Worm (Caenorhabditis elegans) whole organism, L4 larva: Measurements from ENCODE around the gene lpin-1.

ENCODE experiments used
- T20F7.1 ChIP-seq: fragments of 200-800 bp; sonication (Bioruptor generic); optimal IDR thresholded peaks from 2 replicates; lab custom pipeline; 2018; ENCODE audit warnings: mild to moderate bottlenecking, missing genetic modification characterization, missing compliant biosample characterization
- Y5F2A.4 ChIP-seq: fragments of 200-800 bp; sonication (Bioruptor generic); optimal IDR thresholded peaks from 2 replicates; lab custom pipeline; 2018; ENCODE audit warnings: mild to moderate bottlenecking, missing genetic modification characterization, missing compliant biosample characterization
- Y75B8A.6 ChIP-seq: fragments of 200-800 bp; sonication (Bioruptor generic); IDR thresholded peaks from 2 replicates; pipeline ENCODE4 v1.3.6; 2022; ENCODE audit warnings: missing genetic modification reagents, missing genetic modification characterization, missing compliant biosample characterization
- ZK337.2 ChIP-seq: fragments of 200-800 bp; sonication (Bioruptor generic); IDR thresholded peaks from 2 replicates; pipeline ENCODE4 v1.3.6; 2022; ENCODE audit warnings: missing genetic modification reagents, missing genetic modification characterization, missing compliant biosample characterization
- aly-2 ChIP-seq: sonication (generic microtip); optimal IDR thresholded peaks from 2 replicates; lab custom pipeline; 2018; ENCODE audit warnings: missing biosample characterization, missing genetic modification characterization
- arid-1 ChIP-seq: fragments of 200-800 bp; sonication (Bioruptor generic); conservative IDR thresholded peaks from 2 replicates; pipeline ENCODE4 v1.3.6; 2022; ENCODE audit warnings: missing genetic modification reagents, missing genetic modification characterization, missing compliant biosample characterization
- ceh-20 ChIP-seq: fragments of 200-800 bp; sonication (Bioruptor generic); IDR thresholded peaks from 2 replicates; pipeline ENCODE4 v1.3.6; 2022; ENCODE audit warnings: missing genetic modification reagents, missing genetic modification characterization, missing compliant biosample characterization
- daf-12 ChIP-seq: fragments of 150-350 bp; optimal IDR thresholded peaks from 2 replicates; lab custom pipeline; 2014; ENCODE audit warnings: missing biosample characterization, missing genetic modification reagents, missing genetic modification characterization
- daf-16 ChIP-seq, 3 experiments: sonication (generic microtip); optimal IDR thresholded peaks; 2 replicates each; lab custom pipeline; 2016 to 2017; ENCODE audit warnings: missing genetic modification characterization in 3 of 3, missing genetic modification reagents in 3 of 3, mild to moderate bottlenecking in 2 of 3, missing compliant biosample characterization in 2 of 3, missing biosample characterization in 1 of 3, moderate library complexity in 1 of 3
- dmd-6 ChIP-seq: fragments of 200-800 bp; sonication (Bioruptor generic); IDR thresholded peaks from 2 replicates; pipeline ENCODE4 v1.3.6; 2022; ENCODE audit warnings: missing genetic modification reagents, missing genetic modification characterization, missing compliant biosample characterization
- dpl-1 ChIP-seq: fragments of 150-350 bp; optimal IDR thresholded peaks from 2 replicates; lab custom pipeline; 2014; ENCODE audit warnings: missing biosample characterization, missing genetic modification reagents, missing genetic modification characterization
- egl-43 ChIP-seq: fragments of 200-800 bp; sonication (Bioruptor generic); IDR thresholded peaks from 2 replicates; pipeline ENCODE4 v1.3.6; 2022; ENCODE audit warnings: missing genetic modification reagents, missing genetic modification characterization, missing compliant biosample characterization
- fos-1 ChIP-seq: fragments of 150-350 bp; optimal IDR thresholded peaks from 2 replicates; lab custom pipeline; 2014; ENCODE audit warnings: missing biosample characterization, missing genetic modification characterization
- gei-8 ChIP-seq: fragments of 200-800 bp; sonication (Bioruptor generic); optimal IDR thresholded peaks from 2 replicates; lab custom pipeline; 2018; ENCODE audit warnings: mild to moderate bottlenecking, missing genetic modification characterization, missing compliant biosample characterization
- hlh-11 ChIP-seq: fragments of 200-800 bp; sonication (Bioruptor generic); optimal IDR thresholded peaks from 2 replicates; lab custom pipeline; 2018; ENCODE audit warnings: mild to moderate bottlenecking, missing genetic modification characterization, missing compliant biosample characterization
- hmg-1.1 ChIP-seq: fragments of 200-800 bp; sonication (Bioruptor generic); IDR thresholded peaks from 2 replicates; pipeline ENCODE4 v1.3.6; 2022; ENCODE audit warnings: missing genetic modification reagents, missing genetic modification characterization, missing compliant biosample characterization
- jun-1 ChIP-seq: fragments of 150-350 bp; optimal IDR thresholded peaks from 2 replicates; lab custom pipeline; 2014; ENCODE audit warnings: missing biosample characterization, missing genetic modification reagents, missing genetic modification characterization
- lim-7 ChIP-seq: fragments of 200-800 bp; sonication (Bioruptor generic); IDR thresholded peaks from 2 replicates; pipeline ENCODE4 v1.3.6; 2022; ENCODE audit warnings: missing genetic modification characterization, missing compliant biosample characterization
- lin-1 ChIP-seq: fragments of 200-800 bp; sonication (Bioruptor generic); IDR thresholded peaks from 2 replicates; pipeline ENCODE4 v1.3.6; 2022; ENCODE audit warnings: missing genetic modification reagents, missing genetic modification characterization, missing compliant biosample characterization
- lin-15B ChIP-seq: fragments of 150-350 bp; sonication (generic microtip); optimal IDR thresholded peaks from 3 replicates; lab custom pipeline; 2014; ENCODE audit warnings: missing biosample characterization, missing genetic modification characterization
- lin-38 ChIP-seq: fragments of 200-800 bp; sonication (Bioruptor generic); IDR thresholded peaks from 2 replicates; pipeline ENCODE4 v1.3.6; 2022; ENCODE audit warnings: missing genetic modification reagents, missing genetic modification characterization, missing compliant biosample characterization
- lsy-2 ChIP-seq, 2 experiments: fragments of 150-350 bp in 1 of 2; sonication (generic microtip) in 1 of 2; optimal IDR thresholded peaks; 2 replicates each; lab custom pipeline; 2014 to 2017; ENCODE audit warnings: missing biosample characterization in 2 of 2, missing genetic modification characterization in 2 of 2
- mdl-1 ChIP-seq, 2 experiments: fragments of 150-350 bp in 1 of 2; sonication (generic microtip) in 1 of 2; optimal IDR thresholded peaks; 2 replicates each; lab custom pipeline; 2014 to 2017; ENCODE audit warnings: missing biosample characterization in 2 of 2, missing genetic modification characterization in 2 of 2
- mdt-29 ChIP-seq: fragments of 200-800 bp; sonication (Bioruptor generic); IDR thresholded peaks from 2 replicates; pipeline ENCODE4 v1.3.6; 2022; ENCODE audit warnings: missing genetic modification reagents, missing genetic modification characterization, missing compliant biosample characterization
- mep-1 ChIP-seq: fragments of 150-350 bp; sonication (generic microtip); optimal IDR thresholded peaks from 3 replicates; lab custom pipeline; 2014; ENCODE audit warnings: missing biosample characterization, missing genetic modification characterization
- mes-2 ChIP-seq: sonication (generic microtip); optimal IDR thresholded peaks from 2 replicates; lab custom pipeline; 2016; ENCODE audit warnings: missing genotype, mild to moderate bottlenecking, missing genetic modification characterization, missing compliant biosample characterization; ENCODE audit not compliant: poor library complexity, severe bottlenecking
- nhr-10 ChIP-seq: fragments of 150-350 bp; optimal IDR thresholded peaks from 2 replicates; lab custom pipeline; 2014; ENCODE audit warnings: missing biosample characterization, missing genetic modification characterization
- nhr-102 ChIP-seq: sonication (generic microtip); optimal IDR thresholded peaks from 2 replicates; lab custom pipeline; 2016; ENCODE audit warnings: mild to moderate bottlenecking, missing genetic modification characterization, moderate library complexity, missing compliant biosample characterization
- nhr-11 ChIP-seq: fragments of 150-350 bp; optimal IDR thresholded peaks from 2 replicates; lab custom pipeline; 2014; ENCODE audit warnings: missing biosample characterization, missing genetic modification characterization
- nhr-111 ChIP-seq: fragments of 200-800 bp; sonication (Bioruptor generic); optimal IDR thresholded peaks from 2 replicates; lab custom pipeline; 2018; ENCODE audit warnings: mild to moderate bottlenecking, missing genetic modification characterization, missing compliant biosample characterization
- nhr-25 ChIP-seq: sonication (generic microtip); optimal IDR thresholded peaks from 2 replicates; lab custom pipeline; 2017; ENCODE audit warnings: missing genetic modification characterization, mild to moderate bottlenecking, missing compliant biosample characterization, antibody characterized with exemption, moderate library complexity, borderline replicate concordance; ENCODE audit not compliant: insufficient read depth
- nhr-28 ChIP-seq: fragments of 150-350 bp; optimal IDR thresholded peaks from 2 replicates; lab custom pipeline; 2014; ENCODE audit warnings: missing biosample characterization, missing genetic modification characterization
- nhr-42 ChIP-seq: fragments of 200-800 bp; sonication (Bioruptor generic); IDR thresholded peaks from 2 replicates; pipeline ENCODE4 v1.3.6; 2022; ENCODE audit warnings: missing genetic modification characterization, missing compliant biosample characterization
- nhr-48 ChIP-seq: sonication (generic microtip); optimal IDR thresholded peaks from 2 replicates; lab custom pipeline; 2016; ENCODE audit warnings: mild to moderate bottlenecking, missing genetic modification characterization, missing compliant biosample characterization
- nhr-6 ChIP-seq: fragments of 150-350 bp; optimal IDR thresholded peaks from 2 replicates; lab custom pipeline; 2014; ENCODE audit warnings: missing biosample characterization, missing genetic modification characterization
- nhr-77 ChIP-seq: fragments of 150-350 bp; optimal IDR thresholded peaks from 2 replicates; lab custom pipeline; 2014; ENCODE audit warnings: missing biosample characterization, missing genetic modification characterization
- pha-4 ChIP-seq, 2 experiments: fragments of 150-350 bp in 1 of 2; fragments of 200-800 bp in 1 of 2; sonication (Bioruptor generic) in 1 of 2; IDR thresholded peaks in 1 of 2; optimal IDR thresholded peaks in 1 of 2; 2 replicates each; pipeline versions ENCODE4 v1.3.6 to Lab custom; 2014 to 2022; ENCODE audit warnings: missing genetic modification characterization in 2 of 2, missing genetic modification reagents in 2 of 2, missing biosample characterization in 1 of 2, missing compliant biosample characterization in 1 of 2
- pqm-1 ChIP-seq: sonication (generic microtip); optimal IDR thresholded peaks from 2 replicates; lab custom pipeline; 2017; ENCODE audit warnings: missing biosample characterization, missing genetic modification characterization
- set-16 ChIP-seq: fragments of 200-800 bp; sonication (Bioruptor generic); IDR thresholded peaks from 2 replicates; pipeline ENCODE4 v1.3.6; 2022; ENCODE audit warnings: missing genetic modification reagents, missing genetic modification characterization, missing compliant biosample characterization
- snpc-1.2 ChIP-seq: fragments of 200-800 bp; sonication (Bioruptor generic); IDR thresholded peaks from 2 replicates; pipeline ENCODE4 v1.3.6; 2022; ENCODE audit warnings: missing genetic modification reagents, missing genetic modification characterization, missing compliant biosample characterization
- spr-3 ChIP-seq: fragments of 200-800 bp; sonication (Bioruptor generic); optimal IDR thresholded peaks from 2 replicates; lab custom pipeline; 2018; ENCODE audit warnings: mild to moderate bottlenecking, missing genetic modification characterization, missing compliant biosample characterization
- unc-130 ChIP-seq: sonication (generic microtip); optimal IDR thresholded peaks from 2 replicates; lab custom pipeline; 2016; ENCODE audit warnings: missing genetic modification reagents, missing genetic modification characterization, missing compliant biosample characterization
- vab-7 ChIP-seq: fragments of 200-800 bp; sonication (Bioruptor generic); IDR thresholded peaks from 2 replicates; pipeline ENCODE4 v1.3.6; 2022; ENCODE audit warnings: missing genetic modification reagents, missing genetic modification characterization, missing compliant biosample characterization
- zfp-3 ChIP-seq: fragments of 200-800 bp; sonication (Bioruptor generic); conservative IDR thresholded peaks from 2 replicates; pipeline ENCODE4 v1.3.6; 2022; ENCODE audit warnings: missing genetic modification reagents, missing genetic modification characterization, missing compliant biosample characterization
- ztf-7 ChIP-seq: fragments of 150-350 bp; optimal IDR thresholded peaks from 2 replicates; lab custom pipeline; 2014; ENCODE audit warnings: missing biosample characterization, missing genetic modification characterization

Gene lpin-1

DNA sequence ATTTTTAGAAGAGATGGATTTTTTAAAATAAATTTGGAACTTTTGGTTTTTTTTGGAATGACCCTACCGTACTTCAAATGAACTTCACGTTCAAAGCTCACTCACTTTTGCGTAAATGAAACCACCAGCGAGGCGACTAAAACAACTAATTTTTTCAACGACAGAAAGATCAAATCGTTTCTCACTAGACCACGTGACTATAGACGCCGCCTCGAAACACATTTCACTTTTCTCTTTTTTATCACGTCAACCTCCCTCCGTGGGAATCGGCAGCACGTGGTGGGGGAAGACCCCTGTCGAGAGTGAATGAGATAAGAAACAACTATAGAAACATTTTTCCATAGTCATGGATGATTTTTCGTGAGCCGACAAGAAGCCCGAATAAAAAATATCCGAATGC is 3.4 kb upstream of the lpin-1 start (continued):
- peak; percentile 34 for TF ChIP-seq nhr-11
- no peak for TF ChIP-seq arid-1 (GFP tag; lab: Robert Waterston, UW)
- peak; percentile 81 for TF ChIP-seq mdt-29 (GFP tag; lab: Robert Waterston, UW)

DNA sequence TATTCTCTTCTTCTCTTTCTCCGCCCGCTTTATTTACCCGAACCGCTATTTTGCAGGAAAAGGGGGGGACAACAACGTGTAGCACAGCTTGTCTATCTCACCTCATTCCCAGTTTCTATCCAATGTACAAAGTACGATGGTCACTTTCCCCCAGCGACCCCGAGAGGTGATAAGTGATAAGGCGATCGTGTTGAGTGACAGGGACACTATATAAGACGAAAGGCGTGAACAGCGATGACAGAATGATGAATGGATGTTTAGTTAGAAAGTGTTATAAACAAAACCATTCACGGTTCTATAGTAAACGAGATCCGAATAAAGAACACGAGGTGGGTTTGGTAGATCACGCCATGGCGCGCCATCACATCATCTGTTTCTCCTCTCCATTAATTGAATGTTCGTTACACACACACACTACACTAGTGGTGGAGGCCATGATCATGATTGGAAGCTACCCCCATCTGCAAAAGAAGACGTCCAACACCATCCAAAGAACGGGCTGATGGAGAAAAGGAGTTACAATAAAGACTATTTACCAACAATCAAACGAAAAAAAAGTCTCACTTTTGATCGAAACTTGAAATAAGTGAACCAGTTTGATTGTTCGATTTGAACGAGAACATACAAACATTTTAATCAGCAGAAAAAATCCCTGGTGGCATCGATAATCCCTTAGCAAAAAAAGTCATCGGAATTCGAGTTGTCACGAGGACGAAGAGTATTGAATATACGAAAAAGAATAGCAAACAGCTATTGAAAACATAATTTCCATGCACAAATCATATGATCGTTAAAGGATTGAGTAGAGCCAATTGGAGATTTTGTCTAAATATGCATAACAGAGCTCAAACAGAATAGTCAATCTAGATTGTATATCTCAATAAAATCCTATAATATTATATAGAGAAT is 2.7 kb upstream of the lpin-1 start:
- TF ChIP-seq ceh-20 (GFP tag; lab: Robert Waterston, UW), result peak; percentile 57; the same call in 1 of the 2 replicates
- peak; percentile 5 for TF ChIP-seq jun-1
- peak; percentile 46 to 51 for TF ChIP-seq lsy-2 (tag; optimal IDR thresholded peaks at IDR 0.05; lab: Kevin White, UChicago)
- no peak for TF ChIP-seq daf-12
- peak; percentile 66 for TF ChIP-seq nhr-77 (tag; lab: Kevin White, UChicago)
- TF ChIP-seq zfp-3 (GFP tag; lab: Robert Waterston, UW), result peak; percentile 80
- TF ChIP-seq lin-38 (GFP tag; lab: Robert Waterston, UW), result peak; percentile 6; the same call in 1 of the 2 replicates
- TF ChIP-seq egl-43 (GFP tag; lab: Robert Waterston, UW), result no peak
- TF ChIP-seq mep-1 (tag; lab: Kevin White, UChicago), result peak; percentile 80
- peak; percentile 89 for TF ChIP-seq nhr-48 (tag; lab: Kevin White, UChicago)
- peak; percentile 14 for TF ChIP-seq pha-4 (GFP tag; IDR thresholded peaks at IDR 0.05; lab: Robert Waterston, UW)
- TF ChIP-seq pha-4 (tag; optimal IDR thresholded peaks at IDR 0.05; lab: Kevin White, UChicago), result no peak
- TF ChIP-seq nhr-42, result 0 out of 2 replicates have a peak, but pooled peaks have one; percentile 32
- TF ChIP-seq mdl-1 (tag; optimal IDR thresholded peaks at IDR 0.05; lab: Kevin White, UChicago), result peak; percentile 72 to 93
- no peak for TF ChIP-seq aly-2 (tag; lab: Kevin White, UChicago)
- TF ChIP-seq snpc-1.2 (GFP tag; lab: Robert Waterston, UW), result no peak
- TF ChIP-seq nhr-111 (GFP tag; lab: Kevin White, UChicago), result no peak
- TF ChIP-seq Y75B8A.6 (GFP tag; lab: Robert Waterston, UW), result 0 out of 2 replicates have a peak, but pooled peaks have one; percentile 20
- TF ChIP-seq unc-130, result no peak
- TF ChIP-seq fos-1 (tag; lab: Kevin White, UChicago), result no peak
- peak; percentile 56 for TF ChIP-seq nhr-6 (tag; lab: Kevin White, UChicago)
- peak; percentile 29 for TF ChIP-seq pqm-1
- TF ChIP-seq T20F7.1 (GFP tag; lab: Kevin White, UChicago), result peak; percentile 32
- TF ChIP-seq dpl-1 (GFP tag; lab: Kevin White, UChicago), result peak; percentile 40
- peak; percentile 29 for TF ChIP-seq spr-3 (GFP tag; lab: Kevin White, UChicago)
- peak; percentile 3 for TF ChIP-seq nhr-11
- no peak for TF ChIP-seq ztf-7 (tag; lab: Kevin White, UChicago)
- peak; percentile 57 for TF ChIP-seq nhr-25 (tag; lab: Kevin White, UChicago)
- peak; percentile 96 for TF ChIP-seq hlh-11 (tag; lab: Kevin White, UChicago)
- TF ChIP-seq lin-15B (tag; lab: Kevin White, UChicago), result no peak
- TF ChIP-seq vab-7, result no peak
- peak; percentile 97 for TF ChIP-seq nhr-28 (tag; lab: Kevin White, UChicago)
- peak; percentile 84 for TF ChIP-seq nhr-10 (tag; lab: Kevin White, UChicago)
- TF ChIP-seq dmd-6, result peak; percentile 86
- 0 out of 2 replicates have a peak, but pooled peaks have one; percentile 35 for TF ChIP-seq lim-7
- peak; percentile 69 for TF ChIP-seq gei-8 (GFP tag; lab: Kevin White, UChicago)
- TF ChIP-seq nhr-102 (tag; lab: Kevin White, UChicago), result peak; percentile 86
- TF ChIP-seq hmg-1.1 (GFP tag; lab: Robert Waterston, UW), result 0 out of 2 replicates have a peak, but pooled peaks have one; percentile 24
- peak; percentile 10 for TF ChIP-seq Y5F2A.4 (GFP tag; lab: Kevin White, UChicago)
- TF ChIP-seq ZK337.2, result 0 out of 2 replicates have a peak, but pooled peaks have one; percentile 2
- peak in 1 of 2 experiments; percentile 63 for TF ChIP-seq daf-16 (GFP tag; optimal IDR thresholded peaks at IDR 0.05; lab: Kevin White, UChicago)
- peak; percentile 91 for TF ChIP-seq daf-16 (tag; optimal IDR thresholded peaks at IDR 0.05; lab: Kevin White, UChicago)
- TF ChIP-seq lin-1 (GFP tag; lab: Robert Waterston, UW), result peak; percentile 70
- TF ChIP-seq mes-2 (tag; lab: Kevin White, UChicago), result peak; percentile 41
- TF ChIP-seq set-16 (GFP tag; lab: Robert Waterston, UW), result peak; percentile 28; the same call in 1 of the 2 replicates
